Fruit fly (Drosophila melanogaster): Measurements from ENCODE around the gene Sfp26Ad.

dm6 chr2L:5892762-5893161 lies 50.3 kb downstream of the Sfp26Ad start, which contains the start of gene Acp26Ab:
- TF ChIP-seq Dll (optimal IDR thresholded peaks at IDR 0.05) (no peak), pan (optimal IDR thresholded peaks at IDR 0.05) (no peak), usp (GFP tag; optimal IDR thresholded peaks at IDR 0.05) (no peak), psq (optimal IDR thresholded peaks at IDR 0.05) (no peak)

Data from whole organism.